Worm (Caenorhabditis elegans) whole organism, L4 larva: Measurements from ENCODE around the gene msp-113.

ENCODE experiments used
- D1046.2 ChIP-seq: fragments of 200-800 bp; sonication (Bioruptor generic); IDR thresholded peaks from 2 replicates; pipeline ENCODE4 v1.3.6; 2022; ENCODE audit warnings: missing genetic modification characterization, missing compliant biosample characterization
- T20F7.1 ChIP-seq: fragments of 200-800 bp; sonication (Bioruptor generic); optimal IDR thresholded peaks from 2 replicates; lab custom pipeline; 2018; ENCODE audit warnings: mild to moderate bottlenecking, missing genetic modification characterization, missing compliant biosample characterization
- T26A8.4 ChIP-seq: fragments of 200-800 bp; sonication (Bioruptor generic); IDR thresholded peaks from 2 replicates; pipeline ENCODE4 v1.3.6; 2022; ENCODE audit warnings: missing genetic modification characterization, missing compliant biosample characterization
- Y75B8A.6 ChIP-seq: fragments of 200-800 bp; sonication (Bioruptor generic); IDR thresholded peaks from 2 replicates; pipeline ENCODE4 v1.3.6; 2022; ENCODE audit warnings: missing genetic modification reagents, missing genetic modification characterization, missing compliant biosample characterization
- ZK337.2 ChIP-seq: fragments of 200-800 bp; sonication (Bioruptor generic); IDR thresholded peaks from 2 replicates; pipeline ENCODE4 v1.3.6; 2022; ENCODE audit warnings: missing genetic modification reagents, missing genetic modification characterization, missing compliant biosample characterization
- aha-1 ChIP-seq: fragments of 150-350 bp; peaks from one replicate; lab custom pipeline; 2014; ENCODE audit warnings: missing biosample characterization, missing genetic modification characterization
- arid-1 ChIP-seq: fragments of 200-800 bp; sonication (Bioruptor generic); conservative IDR thresholded peaks from 2 replicates; pipeline ENCODE4 v1.3.6; 2022; ENCODE audit warnings: missing genetic modification reagents, missing genetic modification characterization, missing compliant biosample characterization
- ceh-44 ChIP-seq: fragments of 200-800 bp; sonication (Bioruptor generic); IDR thresholded peaks from 2 replicates; pipeline ENCODE4 v1.3.6; 2022; ENCODE audit warnings: missing genetic modification reagents, missing genetic modification characterization, missing compliant biosample characterization
- daf-16 ChIP-seq, 3 experiments: sonication (generic microtip); optimal IDR thresholded peaks; 2 replicates each; lab custom pipeline; 2016 to 2017; ENCODE audit warnings: missing genetic modification characterization in 3 of 3, missing genetic modification reagents in 3 of 3, mild to moderate bottlenecking in 2 of 3, missing compliant biosample characterization in 2 of 3, missing biosample characterization in 1 of 3, moderate library complexity in 1 of 3
- dmd-6 ChIP-seq: fragments of 200-800 bp; sonication (Bioruptor generic); IDR thresholded peaks from 2 replicates; pipeline ENCODE4 v1.3.6; 2022; ENCODE audit warnings: missing genetic modification reagents, missing genetic modification characterization, missing compliant biosample characterization
- dmd-9 ChIP-seq: fragments of 200-800 bp; sonication (Bioruptor generic); IDR thresholded peaks from 2 replicates; pipeline ENCODE4 v1.3.6; 2022; ENCODE audit warnings: missing genetic modification reagents, missing genetic modification characterization, missing compliant biosample characterization
- dpl-1 ChIP-seq: fragments of 150-350 bp; optimal IDR thresholded peaks from 2 replicates; lab custom pipeline; 2014; ENCODE audit warnings: missing biosample characterization, missing genetic modification reagents, missing genetic modification characterization
- dve-1 ChIP-seq: sonication (generic microtip); optimal IDR thresholded peaks from 2 replicates; lab custom pipeline; 2017; ENCODE audit warnings: antibody characterized with exemption, mild to moderate bottlenecking, missing genetic modification characterization, missing compliant biosample characterization; ENCODE audit not compliant: insufficient read depth
- fos-1 ChIP-seq: fragments of 150-350 bp; optimal IDR thresholded peaks from 2 replicates; lab custom pipeline; 2014; ENCODE audit warnings: missing biosample characterization, missing genetic modification characterization
- hlh-30 ChIP-seq: sonication (generic microtip); optimal IDR thresholded peaks from 2 replicates; lab custom pipeline; 2017; ENCODE audit warnings: antibody characterized with exemption, mild to moderate bottlenecking, missing genetic modification characterization, missing compliant biosample characterization; ENCODE audit not compliant: insufficient read depth
- lim-7 ChIP-seq: fragments of 200-800 bp; sonication (Bioruptor generic); IDR thresholded peaks from 2 replicates; pipeline ENCODE4 v1.3.6; 2022; ENCODE audit warnings: missing genetic modification characterization, missing compliant biosample characterization
- lin-29 ChIP-seq: fragments of 200-800 bp; sonication (Bioruptor generic); IDR thresholded peaks from 2 replicates; pipeline ENCODE4 v1.3.6; 2022; ENCODE audit warnings: missing genetic modification reagents, missing genetic modification characterization, missing compliant biosample characterization
- lin-38 ChIP-seq: fragments of 200-800 bp; sonication (Bioruptor generic); IDR thresholded peaks from 2 replicates; pipeline ENCODE4 v1.3.6; 2022; ENCODE audit warnings: missing genetic modification reagents, missing genetic modification characterization, missing compliant biosample characterization
- lin-39 ChIP-seq: fragments of 150-350 bp; optimal IDR thresholded peaks from 2 replicates; lab custom pipeline; 2014; ENCODE audit warnings: missing biosample characterization, missing genetic modification reagents, missing genetic modification characterization
- lsy-2 ChIP-seq, 2 experiments: fragments of 150-350 bp in 1 of 2; sonication (generic microtip) in 1 of 2; optimal IDR thresholded peaks; 2 replicates each; lab custom pipeline; 2014 to 2017; ENCODE audit warnings: missing biosample characterization in 2 of 2, missing genetic modification characterization in 2 of 2
- madf-9 ChIP-seq: fragments of 200-800 bp; sonication (Bioruptor generic); conservative IDR thresholded peaks from 2 replicates; pipeline ENCODE4 v1.3.6; 2022; ENCODE audit warnings: missing genetic modification reagents, missing genetic modification characterization, missing compliant biosample characterization
- mdl-1 ChIP-seq, 2 experiments: fragments of 150-350 bp in 1 of 2; sonication (generic microtip) in 1 of 2; optimal IDR thresholded peaks; 2 replicates each; lab custom pipeline; 2014 to 2017; ENCODE audit warnings: missing biosample characterization in 2 of 2, missing genetic modification characterization in 2 of 2
- mes-2 ChIP-seq: sonication (generic microtip); optimal IDR thresholded peaks from 2 replicates; lab custom pipeline; 2016; ENCODE audit warnings: missing genotype, mild to moderate bottlenecking, missing genetic modification characterization, missing compliant biosample characterization; ENCODE audit not compliant: poor library complexity, severe bottlenecking
- mxl-3 ChIP-seq: fragments of 200-800 bp; sonication (Bioruptor generic); optimal IDR thresholded peaks from 2 replicates; lab custom pipeline; 2018; ENCODE audit warnings: mild to moderate bottlenecking, missing genetic modification characterization, missing compliant biosample characterization
- nhr-10 ChIP-seq: fragments of 150-350 bp; optimal IDR thresholded peaks from 2 replicates; lab custom pipeline; 2014; ENCODE audit warnings: missing biosample characterization, missing genetic modification characterization
- nhr-102 ChIP-seq: sonication (generic microtip); optimal IDR thresholded peaks from 2 replicates; lab custom pipeline; 2016; ENCODE audit warnings: mild to moderate bottlenecking, missing genetic modification characterization, moderate library complexity, missing compliant biosample characterization
- nhr-25 ChIP-seq: sonication (generic microtip); optimal IDR thresholded peaks from 2 replicates; lab custom pipeline; 2017; ENCODE audit warnings: missing genetic modification characterization, mild to moderate bottlenecking, missing compliant biosample characterization, antibody characterized with exemption, moderate library complexity, borderline replicate concordance; ENCODE audit not compliant: insufficient read depth
- nhr-28 ChIP-seq: fragments of 150-350 bp; optimal IDR thresholded peaks from 2 replicates; lab custom pipeline; 2014; ENCODE audit warnings: missing biosample characterization, missing genetic modification characterization
- nhr-48 ChIP-seq: sonication (generic microtip); optimal IDR thresholded peaks from 2 replicates; lab custom pipeline; 2016; ENCODE audit warnings: mild to moderate bottlenecking, missing genetic modification characterization, missing compliant biosample characterization
- nhr-6 ChIP-seq: fragments of 150-350 bp; optimal IDR thresholded peaks from 2 replicates; lab custom pipeline; 2014; ENCODE audit warnings: missing biosample characterization, missing genetic modification characterization
- nhr-76 ChIP-seq: fragments of 150-350 bp; optimal IDR thresholded peaks from 2 replicates; lab custom pipeline; 2014; ENCODE audit warnings: missing biosample characterization, missing genetic modification characterization
- pha-4 ChIP-seq, 2 experiments: fragments of 150-350 bp in 1 of 2; fragments of 200-800 bp in 1 of 2; sonication (Bioruptor generic) in 1 of 2; IDR thresholded peaks in 1 of 2; optimal IDR thresholded peaks in 1 of 2; 2 replicates each; pipeline versions ENCODE4 v1.3.6 to Lab custom; 2014 to 2022; ENCODE audit warnings: missing genetic modification characterization in 2 of 2, missing genetic modification reagents in 2 of 2, missing biosample characterization in 1 of 2, missing compliant biosample characterization in 1 of 2
- sdz-12 ChIP-seq: fragments of 200-800 bp; sonication (Bioruptor generic); optimal IDR thresholded peaks from 2 replicates; lab custom pipeline; 2018; ENCODE audit warnings: mild to moderate bottlenecking, missing genetic modification characterization, missing compliant biosample characterization
- snpc-1.2 ChIP-seq: fragments of 200-800 bp; sonication (Bioruptor generic); IDR thresholded peaks from 2 replicates; pipeline ENCODE4 v1.3.6; 2022; ENCODE audit warnings: missing genetic modification reagents, missing genetic modification characterization, missing compliant biosample characterization
- tag-97 ChIP-seq: fragments of 200-800 bp; sonication (Bioruptor generic); IDR thresholded peaks from 2 replicates; pipeline ENCODE4 v1.3.6; 2022; ENCODE audit warnings: missing genetic modification characterization, missing compliant biosample characterization
- tra-1 ChIP-seq: fragments of 200-800 bp; sonication (Bioruptor generic); IDR thresholded peaks from 2 replicates; pipeline ENCODE4 v1.3.6; 2022; ENCODE audit warnings: missing genetic modification reagents, missing genetic modification characterization, missing compliant biosample characterization
- unc-62 ChIP-seq, 3 experiments: fragments of 150-350 bp in 1 of 3; sonication (generic microtip); optimal IDR thresholded peaks in 2 of 3; peaks in 1 of 3; 1 replicate in 1 of 3; 2 replicates in 2 of 3; lab custom pipeline; 2014 to 2017; ENCODE audit warnings: missing biosample characterization in 3 of 3, missing genetic modification characterization in 3 of 3, missing genetic modification reagents in 3 of 3, missing genotype in 1 of 3
- zfp-3 ChIP-seq: fragments of 200-800 bp; sonication (Bioruptor generic); conservative IDR thresholded peaks from 2 replicates; pipeline ENCODE4 v1.3.6; 2022; ENCODE audit warnings: missing genetic modification reagents, missing genetic modification characterization, missing compliant biosample characterization

msp-113 gene

ce11 chrIV:5334518-5334917 lies 36.8 kb downstream of the msp-113 start (continued):
- peak; percentile 4 for TF ChIP-seq nhr-48

ce11 chrIV:5337649-5338048 lies 39.9 kb downstream of the msp-113 start:
- TF ChIP-seq aha-1 (tag; lab: Kevin White, UChicago) (peak; percentile 88), mdl-1 (tag; optimal IDR thresholded peaks at IDR 0.05; lab: Kevin White, UChicago) (peak in 1 of 2 experiments; percentile 18), zfp-3 (GFP tag; lab: Robert Waterston, UW) (no peak), hlh-30 (tag; lab: Kevin White, UChicago) (peak; percentile 57)

- TF ChIP-seq mxl-3 (GFP tag; lab: Kevin White, UChicago) (no peak), tag-97 (no peak), dve-1 (tag; lab: Kevin White, UChicago) (peak; percentile 12), nhr-28 (tag; lab: Kevin White, UChicago) (peak; percentile 33), sdz-12 (no peak), dpl-1 (GFP tag; lab: Kevin White, UChicago) (no peak), dmd-9 (GFP tag; lab: Robert Waterston, UW) (no peak), unc-62 (GFP tag; optimal IDR thresholded peaks at IDR 0.05 in 1 of 2; lab: Kevin White, UChicago) (peak in 1 of 2 experiments; percentile 13), unc-62 (tag; optimal IDR thresholded peaks at IDR 0.05; lab: Kevin White, UChicago) (no peak), T20F7.1 (GFP tag; lab: Kevin White, UChicago) (no peak), nhr-25 (tag; lab: Kevin White, UChicago) (no peak)
Observed at ce11 chrIV:5339255-5339654, 41.5 kb downstream of the msp-113 start, which contains the start of gene Y4C6B.2. TSS of gene Y4C6B.2 (plus strand) at chrIV:5339574.

- no peak for TF ChIP-seq mdl-1 (tag; optimal IDR thresholded peaks at IDR 0.05; lab: Kevin White, UChicago)
- TF ChIP-seq nhr-6 (tag; lab: Kevin White, UChicago), result peak; percentile 5
- TF ChIP-seq snpc-1.2 (GFP tag; lab: Robert Waterston, UW), result peak; percentile 95
- TF ChIP-seq lim-7, result no peak
- peak; percentile 63 for TF ChIP-seq dve-1 (tag; lab: Kevin White, UChicago)
- TF ChIP-seq unc-62 (GFP tag; optimal IDR thresholded peaks at IDR 0.05 in 1 of 2; lab: Kevin White, UChicago), result peak in 1 of 2 experiments; percentile 53
- no peak for TF ChIP-seq unc-62 (tag; optimal IDR thresholded peaks at IDR 0.05; lab: Kevin White, UChicago)
- TF ChIP-seq lin-29, result no peak
- peak; percentile 54 for TF ChIP-seq hlh-30 (tag; lab: Kevin White, UChicago)
- peak; percentile 87 for TF ChIP-seq aha-1 (tag; lab: Kevin White, UChicago)
- TF ChIP-seq T26A8.4, result 0 out of 2 replicates have a peak, but pooled peaks have one; percentile 29
- TF ChIP-seq fos-1 (tag; lab: Kevin White, UChicago), result no peak
- TF ChIP-seq arid-1, result peak; percentile 53; the same call in 1 of the 2 replicates
- peak; percentile 54 for TF ChIP-seq lin-38 (GFP tag; lab: Robert Waterston, UW)
- TF ChIP-seq madf-9 (GFP tag; lab: Robert Waterston, UW), result no peak
- TF ChIP-seq lsy-2 (tag; optimal IDR thresholded peaks at IDR 0.05; lab: Kevin White, UChicago), result no peak
- peak in 1 of 2 experiments; percentile 19 for TF ChIP-seq daf-16 (GFP tag; optimal IDR thresholded peaks at IDR 0.05; lab: Kevin White, UChicago)
- TF ChIP-seq daf-16 (tag; optimal IDR thresholded peaks at IDR 0.05; lab: Kevin White, UChicago), result peak; percentile 55
- TF ChIP-seq D1046.2 (GFP tag; lab: Robert Waterston, UW), result no peak
- TF ChIP-seq lin-39 (tag; lab: Kevin White, UChicago), result no peak
- no peak for TF ChIP-seq tra-1 (GFP tag; lab: Robert Waterston, UW)
- no peak for TF ChIP-seq mes-2 (tag; lab: Kevin White, UChicago)
- no peak for TF ChIP-seq nhr-76
- peak; percentile 4 for TF ChIP-seq nhr-102 (tag; lab: Kevin White, UChicago)
- TF ChIP-seq ceh-44 (GFP tag; lab: Robert Waterston, UW), result peak; percentile 64; the same call in 1 of the 2 replicates
- TF ChIP-seq ZK337.2 (GFP tag; lab: Robert Waterston, UW), result no peak
- peak; percentile 56; the same call in 1 of the 2 replicates for TF ChIP-seq pha-4 (GFP tag; IDR thresholded peaks at IDR 0.05; lab: Robert Waterston, UW)
- TF ChIP-seq pha-4 (tag; optimal IDR thresholded peaks at IDR 0.05; lab: Kevin White, UChicago), result no peak
- TF ChIP-seq dmd-6 (GFP tag; lab: Robert Waterston, UW), result peak; percentile 57
- 0 out of 2 replicates have a peak, but pooled peaks have one; percentile 48 for TF ChIP-seq Y75B8A.6 (GFP tag; lab: Robert Waterston, UW)
- no peak for TF ChIP-seq nhr-10
Observed at ce11 chrIV:5344168-5344567, 46.4 kb downstream of the msp-113 start.
